Fruit fly (Drosophila melanogaster) whole organism, embryonic: Measurements from ENCODE around the gene Gyc89Da.
A peak's percentile ranks its signal among the peaks of the same experiment; 100 is the strongest.

Experiments used
- CG10147 ChIP-seq: fragments of 200-800 bp; sonication (Bioruptor generic); optimal IDR thresholded peaks from 2 replicates; lab custom pipeline; 2019; ENCODE audit warnings: missing biosample characterization, mild to moderate bottlenecking, missing genetic modification characterization, moderate library complexity
- CG10366 ChIP-seq: fragments of 200-800 bp; sonication (Bioruptor generic); IDR thresholded peaks from 2 replicates; pipeline ENCODE4 v1.3.6; 2022; ENCODE audit warnings: missing biosample characterization, missing genetic modification characterization
- CG10462 ChIP-seq: fragments of 200-800 bp; sonication (Bioruptor generic); optimal IDR thresholded peaks from 2 replicates; lab custom pipeline; 2016; ENCODE audit warnings: missing biosample characterization, missing genetic modification characterization
- CG10543 ChIP-seq: fragments of 200-800 bp; sonication (Bioruptor generic); optimal IDR thresholded peaks from 3 replicates; lab custom pipeline; 2017; ENCODE audit warnings: missing biosample characterization, mild to moderate bottlenecking, missing genetic modification characterization, moderate library complexity
- CG10654 ChIP-seq: fragments of 200-800 bp; sonication (Bioruptor generic); optimal IDR thresholded peaks from 2 replicates; lab custom pipeline; 2016; ENCODE audit warnings: missing biosample characterization, missing genetic modification characterization
- CG13424 ChIP-seq: fragments of 200-800 bp; sonication (Bioruptor generic); optimal IDR thresholded peaks from 2 replicates; lab custom pipeline; 2019; ENCODE audit warnings: missing biosample characterization, mild to moderate bottlenecking, missing genetic modification characterization, moderate library complexity
- CG15269 ChIP-seq: fragments of 200-800 bp; sonication (Bioruptor generic); optimal IDR thresholded peaks from 2 replicates; lab custom pipeline; 2018; ENCODE audit warnings: missing biosample characterization, mild to moderate bottlenecking, missing genetic modification characterization, moderate library complexity
- CG15601 ChIP-seq: fragments of 200-800 bp; sonication (Bioruptor generic); optimal IDR thresholded peaks from 3 replicates; lab custom pipeline; 2019; ENCODE audit warnings: missing biosample characterization, mild to moderate bottlenecking, missing genetic modification characterization, moderate library complexity
- CG1602 ChIP-seq: fragments of 200-800 bp; sonication (Bioruptor generic); optimal IDR thresholded peaks from 3 replicates; lab custom pipeline; 2016; ENCODE audit warnings: missing biosample characterization, missing genetic modification characterization
- CG17385 ChIP-seq: fragments of 200-800 bp; sonication (Bioruptor generic); optimal IDR thresholded peaks from 3 replicates; lab custom pipeline; 2018; ENCODE audit warnings: missing biosample characterization, mild to moderate bottlenecking, missing genetic modification characterization
- CG17568 ChIP-seq: fragments of 200-800 bp; sonication (Bioruptor generic); optimal IDR thresholded peaks from 2 replicates; lab custom pipeline; 2018; ENCODE audit warnings: missing biosample characterization, mild to moderate bottlenecking, missing genetic modification characterization, moderate library complexity
- CG18599 ChIP-seq: fragments of 200-800 bp; sonication (Bioruptor generic); optimal IDR thresholded peaks from 3 replicates; lab custom pipeline; 2017; ENCODE audit warnings: missing biosample characterization, missing genetic modification characterization, mild to moderate bottlenecking, moderate library complexity, missing genetic modification reagents
- CG18764 ChIP-seq: fragments of 200-800 bp; sonication (Bioruptor generic); optimal IDR thresholded peaks from 3 replicates; lab custom pipeline; 2016; ENCODE audit warnings: missing biosample characterization, missing genetic modification characterization
- CG2889 ChIP-seq: fragments of 200-800 bp; sonication (Bioruptor generic); IDR thresholded peaks from 3 replicates; pipeline ENCODE4 v1.3.6; 2022; ENCODE audit warnings: missing biosample characterization, missing genetic modification characterization
- CG3407 ChIP-seq: fragments of 200-800 bp; sonication (Bioruptor generic); optimal IDR thresholded peaks from 2 replicates; lab custom pipeline; 2018; ENCODE audit warnings: missing biosample characterization, mild to moderate bottlenecking, missing genetic modification characterization
- CG6683 ChIP-seq: fragments of 200-800 bp; sonication (Bioruptor generic); optimal IDR thresholded peaks from 2 replicates; lab custom pipeline; 2017; ENCODE audit warnings: missing biosample characterization, mild to moderate bottlenecking, missing genetic modification characterization, missing genetic modification reagents
- CG7928 ChIP-seq: fragments of 200-800 bp; sonication (Bioruptor generic); optimal IDR thresholded peaks from 2 replicates; lab custom pipeline; 2017; ENCODE audit warnings: missing biosample characterization, mild to moderate bottlenecking, missing genetic modification characterization
- CG7963 ChIP-seq: fragments of 200-800 bp; sonication (Bioruptor generic); IDR thresholded peaks from 3 replicates; pipeline ENCODE4 v1.3.6; 2022; ENCODE audit warnings: missing biosample characterization, missing genetic modification characterization; ENCODE audit not compliant: partially characterized antibody
- CG8290 ChIP-seq, 3 experiments: fragments of 200-800 bp; sonication (Bioruptor generic); optimal IDR thresholded peaks; 2 replicates each; lab custom pipeline; 2016 to 2019; ENCODE audit warnings: missing biosample characterization in 3 of 3, missing genetic modification characterization in 3 of 3, mild to moderate bottlenecking in 2 of 3, moderate library complexity in 1 of 3
- Dad ChIP-seq: fragments of 200-800 bp; sonication (Bioruptor generic); optimal IDR thresholded peaks from 3 replicates; lab custom pipeline; 2016; ENCODE audit warnings: missing biosample characterization, missing genetic modification characterization
- Dek ChIP-seq: fragments of 200-800 bp; sonication (Bioruptor generic); optimal IDR thresholded peaks from 3 replicates; lab custom pipeline; 2019; ENCODE audit warnings: missing biosample characterization, mild to moderate bottlenecking, missing genetic modification characterization, moderate library complexity
- GATAe ChIP-seq: fragments of 200-800 bp; sonication (Bioruptor generic); conservative IDR thresholded peaks from 2 replicates; pipeline ENCODE4 v1.3.6; 2022; ENCODE audit warnings: missing biosample characterization, missing genetic modification characterization
- HLHmδ ChIP-seq: fragments of 200-800 bp; sonication (Bioruptor generic); optimal IDR thresholded peaks from 2 replicates; lab custom pipeline; 2018; ENCODE audit warnings: missing biosample characterization, mild to moderate bottlenecking, missing genetic modification characterization, moderate library complexity
- Hr78 ChIP-seq, 2 experiments: fragments of 200-800 bp in 1 of 2; fragments of >200 bp in 1 of 2; sonication (Bioruptor generic) in 1 of 2; optimal IDR thresholded peaks; 2 replicates each; lab custom pipeline; 2017 to 2019; ENCODE audit warnings: missing biosample characterization in 2 of 2, missing genetic modification characterization in 2 of 2, mild to moderate bottlenecking in 1 of 2, moderate library complexity in 1 of 2
- Kr ChIP-seq: fragments of 200-800 bp; sonication (Bioruptor generic); optimal IDR thresholded peaks from 2 replicates; lab custom pipeline; 2017; ENCODE audit warnings: missing biosample characterization, mild to moderate bottlenecking, missing genetic modification characterization
- Med ChIP-seq: fragments of 200-800 bp; sonication (Bioruptor generic); peaks from one replicate; lab custom pipeline; 2016; ENCODE audit warnings: missing biosample characterization, missing genetic modification characterization, mild to moderate bottlenecking, inconsistent platforms, moderate library complexity
- Ptx1 ChIP-seq: fragments of 200-800 bp; sonication (Bioruptor generic); IDR thresholded peaks from 2 replicates; pipeline ENCODE4 v1.3.6; 2022; ENCODE audit warnings: missing biosample characterization, missing genetic modification characterization
- Rfx ChIP-seq: fragments of 200-800 bp; sonication (Bioruptor generic); IDR thresholded peaks from 2 replicates; pipeline ENCODE4 v1.3.6; 2022; ENCODE audit warnings: missing biosample characterization, missing genetic modification characterization
- Sry-β ChIP-seq: fragments of 200-800 bp; sonication (Bioruptor generic); optimal IDR thresholded peaks from 2 replicates; lab custom pipeline; 2018; ENCODE audit warnings: missing biosample characterization, mild to moderate bottlenecking, missing genetic modification characterization, moderate library complexity
- Usf ChIP-seq: fragments of 200-800 bp; sonication (Bioruptor generic); optimal IDR thresholded peaks from 2 replicates; lab custom pipeline; 2017; ENCODE audit warnings: missing genotype, missing biosample characterization, missing genetic modification characterization
- Vsx1 ChIP-seq: fragments of 200-800 bp; sonication (Bioruptor generic); optimal IDR thresholded peaks from 2 replicates; lab custom pipeline; 2017; ENCODE audit warnings: missing biosample characterization, mild to moderate bottlenecking, missing genetic modification characterization, missing genetic modification reagents
- abd-A ChIP-seq: fragments of 200-800 bp; sonication (Bioruptor generic); optimal IDR thresholded peaks from 3 replicates; lab custom pipeline; 2019; ENCODE audit warnings: missing biosample characterization, mild to moderate bottlenecking, missing genetic modification characterization, moderate library complexity
- cg ChIP-seq: fragments of 200-800 bp; sonication (Bioruptor generic); optimal IDR thresholded peaks from 3 replicates; lab custom pipeline; 2019; ENCODE audit warnings: missing biosample characterization, mild to moderate bottlenecking, missing genetic modification characterization, moderate library complexity
- crc ChIP-seq: fragments of 200-800 bp; sonication (Bioruptor generic); optimal IDR thresholded peaks from 2 replicates; lab custom pipeline; 2016; ENCODE audit warnings: missing biosample characterization, missing genetic modification characterization
- fd64A ChIP-seq: fragments of 200-800 bp; sonication (Bioruptor generic); optimal IDR thresholded peaks from 3 replicates; lab custom pipeline; 2018; ENCODE audit warnings: missing biosample characterization, mild to moderate bottlenecking, missing genetic modification characterization
- gcm ChIP-seq: fragments of 200-800 bp; sonication (Bioruptor generic); optimal IDR thresholded peaks from 2 replicates; lab custom pipeline; 2019; ENCODE audit warnings: missing biosample characterization, mild to moderate bottlenecking, missing genetic modification characterization, moderate library complexity
- hb ChIP-seq: fragments of 200-800 bp; sonication (Bioruptor generic); IDR thresholded peaks from 3 replicates; pipeline ENCODE4 v1.3.6; 2022; ENCODE audit warnings: missing biosample characterization, missing genetic modification characterization; ENCODE audit not compliant: partially characterized antibody
- klu ChIP-seq: fragments of 200-800 bp; sonication (Bioruptor generic); IDR thresholded peaks from 2 replicates; pipeline ENCODE4 v1.3.6; 2022; ENCODE audit warnings: missing biosample characterization, missing genetic modification characterization
- kni ChIP-seq: fragments of 200-800 bp; sonication (Bioruptor generic); optimal IDR thresholded peaks from 3 replicates; lab custom pipeline; 2017; ENCODE audit warnings: mild to moderate bottlenecking, missing biosample characterization, missing genetic modification reagents, missing genetic modification characterization
- lov ChIP-seq, 2 experiments: fragments of 200-800 bp in 1 of 2; fragments of >200 bp in 1 of 2; sonication (Bioruptor generic) in 1 of 2; IDR thresholded peaks in 1 of 2; optimal IDR thresholded peaks in 1 of 2; 2 replicates in 1 of 2; 3 replicates in 1 of 2; pipeline versions ENCODE4 v1.3.6 to Lab custom; 2017 to 2022; ENCODE audit warnings: missing biosample characterization in 1 of 2, missing genetic modification characterization in 1 of 2
- odd ChIP-seq: fragments of 200-800 bp; sonication (Bioruptor generic); optimal IDR thresholded peaks from 2 replicates; lab custom pipeline; 2017; ENCODE audit warnings: missing biosample characterization, mild to moderate bottlenecking, missing genetic modification characterization
- otp ChIP-seq: fragments of 200-800 bp; sonication (Bioruptor generic); IDR thresholded peaks from 3 replicates; pipeline ENCODE4, ENCODE4 v1.3.6; 2022; ENCODE audit warnings: missing biosample characterization, missing genetic modification characterization
- pnt ChIP-seq: fragments of 200-800 bp; sonication (Bioruptor generic); optimal IDR thresholded peaks from 3 replicates; lab custom pipeline; 2016; ENCODE audit warnings: missing biosample characterization, missing genetic modification characterization
- pros ChIP-seq: fragments of 200-800 bp; sonication (Bioruptor generic); optimal IDR thresholded peaks from 3 replicates; lab custom pipeline; 2019; ENCODE audit warnings: missing biosample characterization, mild to moderate bottlenecking, missing genetic modification characterization, moderate library complexity
- sisA ChIP-seq: fragments of 200-800 bp; sonication (Bioruptor generic); IDR thresholded peaks from 2 replicates; pipeline ENCODE4 v1.3.6; 2022; ENCODE audit warnings: missing biosample characterization, missing genetic modification characterization
- tin ChIP-seq: fragments of 200-800 bp; sonication (Bioruptor generic); optimal IDR thresholded peaks from 3 replicates; lab custom pipeline; 2016; ENCODE audit warnings: missing biosample characterization, missing genetic modification characterization
- z ChIP-seq: fragments of 200-800 bp; sonication (Bioruptor generic); IDR thresholded peaks from 3 replicates; pipeline ENCODE4 v1.3.6; 2022; ENCODE audit warnings: missing biosample characterization, missing genetic modification characterization

Gyc89Da gene

DNA sequence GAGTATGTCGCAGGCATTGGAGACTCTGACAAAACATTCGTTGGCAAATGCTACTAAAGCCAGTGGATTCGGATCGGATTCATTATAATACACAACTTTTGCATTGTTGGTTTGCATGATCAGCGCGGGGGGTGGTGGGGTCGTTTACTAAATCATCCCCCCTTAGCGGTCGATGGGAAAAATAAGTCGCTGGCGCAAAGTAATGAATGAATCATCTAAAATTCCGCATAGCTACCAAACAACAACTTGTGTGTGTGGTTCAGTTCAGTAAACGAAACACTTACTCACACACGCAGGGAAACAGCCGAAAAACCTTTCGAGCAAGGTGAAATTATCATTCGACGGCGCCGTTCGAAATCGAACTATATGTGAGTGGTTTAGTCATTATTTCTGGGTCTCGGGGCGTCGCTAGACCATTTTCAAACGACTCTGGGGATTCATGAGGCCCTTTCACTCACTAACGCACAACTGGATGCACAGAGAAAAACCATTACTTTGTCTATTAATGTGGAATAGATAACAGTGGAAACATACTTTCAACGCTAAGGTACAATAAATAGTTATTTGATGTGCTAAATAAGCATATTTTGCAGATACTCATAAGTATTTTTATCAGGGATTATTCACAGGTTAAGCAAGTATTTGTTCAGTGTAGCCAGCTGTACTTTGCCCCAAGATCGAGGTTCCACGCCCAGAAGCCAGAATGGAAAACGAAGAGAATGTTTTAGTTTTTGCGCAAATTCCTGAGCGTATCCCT is 23.8 kb upstream of the Gyc89Da start (continued):
- TF ChIP-seq Vsx1 (GFP tag; lab: Kevin White, UChicago) (peak; percentile 65), Ptx1 (GFP tag; lab: Robert Waterston, UW) (peak; percentile 81), Dad (GFP tag; lab: Kevin White, UChicago) (peak; percentile 30), CG17568 (GFP tag; lab: Kevin White, UChicago) (peak; percentile 49), CG18764 (GFP tag; lab: Kevin White, UChicago) (peak; percentile 58), odd (GFP tag; lab: Kevin White, UChicago) (peak; percentile 54), lov (optimal IDR thresholded peaks at IDR 0.05; lab: Kevin White, UChicago) (no peak), lov (GFP tag; IDR thresholded peaks at IDR 0.05; lab: Robert Waterston, UW) (peak; percentile 84), CG3407 (peak; percentile 48), cg (GFP tag; lab: Kevin White, UChicago) (peak; percentile 39), Dek (peak; percentile 71), pros (GFP tag; lab: Kevin White, UChicago) (no peak), hb (GFP tag; lab: Robert Waterston, UW) (no peak), Med (GFP tag; lab: Kevin White, UChicago) (peak; percentile 95), Sry-β (peak; percentile 41), CG7928 (GFP tag; lab: Kevin White, UChicago) (no peak), Usf (GFP tag; lab: Kevin White, UChicago) (peak; percentile 8), CG10462 (GFP tag; lab: Kevin White, UChicago) (no peak), CG15269 (tag; lab: Kevin White, UChicago) (peak; percentile 56), sisA (GFP tag; lab: Robert Waterston, UW) (peak; percentile 85), Hr78 (GFP tag; optimal IDR thresholded peaks at IDR 0.05; lab: Kevin White, UChicago) (peak in 1 of 2 experiments; percentile 60), z (GFP tag; lab: Robert Waterston, UW) (peak; percentile 64; the same call in 2 of the 3 replicates), gcm (GFP tag; lab: Kevin White, UChicago) (peak; percentile 53), CG15601 (tag; lab: Kevin White, UChicago) (peak; percentile 66), CG10366 (peak; percentile 86), Kr (GFP tag; lab: Kevin White, UChicago) (no peak), CG17385 (peak; percentile 52), Rfx (peak; percentile 77), CG1602 (GFP tag; lab: Kevin White, UChicago) (peak; percentile 49), CG10147 (peak; percentile 67), CG13424 (tag; lab: Kevin White, UChicago) (peak; percentile 29), HLHmδ (no peak), fd64A (peak; percentile 47), CG6683 (GFP tag; lab: Kevin White, UChicago) (no peak), CG7963 (GFP tag; lab: Robert Waterston, UW) (no peak), otp (peak; percentile 93), CG8290 (GFP tag; optimal IDR thresholded peaks at IDR 0.05; lab: Kevin White, UChicago) (no peak), CG8290 (tag; optimal IDR thresholded peaks at IDR 0.05; lab: Kevin White, UChicago) (peak in 1 of 2 experiments; percentile 97), GATAe (GFP tag; lab: Robert Waterston, UW) (no peak), CG2889 (GFP tag; lab: Robert Waterston, UW) (peak; percentile 67; the same call in 2 of the 3 replicates), CG10654 (GFP tag; lab: Kevin White, UChicago) (peak; percentile 60), CG18599 (peak; percentile 48), kni (no peak), crc (peak; percentile 50), klu (GFP tag; lab: Robert Waterston, UW) (no peak), tin (peak; percentile 4), CG10543 (GFP tag; lab: Kevin White, UChicago) (no peak), pnt (GFP tag; lab: Kevin White, UChicago) (peak; percentile 82), abd-A (tag; lab: Kevin White, UChicago) (no peak)
